Worm (Caenorhabditis elegans) whole organism, young adult: ENCODE measurements around the gene F36H12.5.
"Not testable (repeated sequence)": the region's sequence is repeated elsewhere in the genome, so short reads cannot be mapped to it uniquely, and the experiment has no call there.

Experiments used
- B0261.1 ChIP-seq: sonication (generic microtip); optimal IDR thresholded peaks from 2 replicates; lab custom pipeline; 2016; ENCODE audit warnings: mild to moderate bottlenecking, missing genetic modification characterization, moderate library complexity, missing compliant biosample characterization
- repo-1 ChIP-seq: sonication (generic microtip); optimal IDR thresholded peaks from 2 replicates; lab custom pipeline; 2017; ENCODE audit warnings: mild to moderate bottlenecking, missing genetic modification characterization, missing compliant biosample characterization

- not testable (repeated sequence) for TF ChIP-seq B0261.1, repo-1 (tag; lab: Kevin White, UChicago)
These were observed 1.8 kb upstream of the F36H12.5 start for ce11 chrIV:5264700-5265210.
